Fruit fly (Drosophila melanogaster) whole organism, adult: ENCODE data around the gene Pde1c.

Experiments used
- CG12768 ChIP-seq: fragments of 200-800 bp; sonication (Bioruptor generic); optimal IDR thresholded peaks from 2 replicates; lab custom pipeline; 2017; ENCODE audit warnings: missing biosample characterization, missing genetic modification characterization, mild to moderate bottlenecking, moderate library complexity, missing genetic modification reagents
- CG14711 ChIP-seq: fragments of 200-800 bp; sonication (Bioruptor generic); optimal IDR thresholded peaks from 2 replicates; lab custom pipeline; 2018; ENCODE audit warnings: missing biosample characterization, mild to moderate bottlenecking, missing genetic modification characterization, moderate library complexity
- kay ChIP-seq: fragments of 200-800 bp; sonication (Bioruptor generic); peaks from one replicate; lab custom pipeline; 2016; ENCODE audit warnings: missing biosample characterization, missing genetic modification characterization, borderline replicate concordance

DNA sequence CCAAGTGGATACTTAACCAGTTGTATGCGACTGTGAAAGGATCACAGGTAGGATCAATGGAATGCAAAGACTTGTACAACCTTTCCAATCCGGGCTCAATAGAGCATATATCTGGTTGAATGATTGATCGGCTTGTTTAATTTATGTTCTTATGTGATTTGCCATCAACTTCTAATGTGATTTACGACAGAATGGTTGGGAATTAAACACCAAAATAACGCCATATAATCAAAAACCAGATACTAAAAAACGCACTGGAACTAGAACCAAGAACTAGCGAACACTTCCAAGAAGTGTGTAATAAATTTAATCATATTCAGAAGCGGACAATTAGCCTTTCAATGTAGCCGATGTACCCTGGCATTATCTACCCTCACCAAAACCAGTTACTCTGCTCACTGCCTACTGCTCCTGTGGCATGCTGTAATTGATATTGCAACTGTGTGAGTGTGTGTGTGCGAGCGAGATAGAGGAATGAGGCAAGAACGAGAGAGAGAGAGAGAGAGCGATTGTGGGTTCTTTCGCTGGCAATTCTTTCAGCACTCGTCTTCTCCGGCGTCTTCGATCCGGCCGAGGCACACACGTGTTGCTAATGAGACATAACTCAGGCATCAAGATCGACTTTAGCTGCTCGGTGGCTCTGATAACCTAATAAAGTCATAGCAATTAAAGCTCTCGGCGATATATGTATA lies 40.4 kb upstream of the Pde1c start:
- TF ChIP-seq CG12768 (GFP tag; lab: Kevin White, UChicago) (no peak), CG14711 (tag; lab: Kevin White, UChicago) (no peak), kay (GFP tag; lab: Kevin White, UChicago) (no peak)
